Worm (Caenorhabditis elegans) whole organism, L4/young adult: ENCODE data around the gene C18D4.6.

Source experiments
- W03F9.2 ChIP-seq: fragments of 150-350 bp; optimal IDR thresholded peaks from 2 replicates; lab custom pipeline; 2014; ENCODE audit warnings: missing biosample characterization, missing genetic modification characterization
- dao-5 ChIP-seq: sonication (generic microtip); optimal IDR thresholded peaks from 2 replicates; lab custom pipeline; 2016; ENCODE audit warnings: missing genotype, missing genetic modification characterization, moderate library complexity, missing compliant biosample characterization
- him-1 ChIP-seq: sonication (generic microtip); optimal IDR thresholded peaks from 2 replicates; lab custom pipeline; 2016; ENCODE audit warnings: missing genotype, missing genetic modification reagents, missing genetic modification characterization, missing compliant biosample characterization

The C18D4.6 gene

ce11 chrV:17539289-17539688 lies 1.1 kb upstream of the C18D4.6 start:
- TF ChIP-seq dao-5 (no peak), him-1 (tag; lab: Kevin White, UChicago) (no peak), W03F9.2 (tag; lab: Kevin White, UChicago) (no peak)

ce11 chrV:17533200-17533599 lies 5.0 kb downstream of the C18D4.6 start:
- no peak for TF ChIP-seq him-1 (tag; lab: Kevin White, UChicago)

- TF ChIP-seq him-1 (tag; lab: Kevin White, UChicago) (no peak), W03F9.2 (tag; lab: Kevin White, UChicago) (no peak), dao-5 (no peak)
Measured at ce11 chrV:17532686-17533085, 5.5 kb downstream of the C18D4.6 start, which contains the start of gene C18D4.3. Gene C18D4.3, minus strand, starts transcription at chrV:17532786.

ce11 chrV:17531410-17531809 lies 6.8 kb downstream of the C18D4.6 start, which contains the start of gene C18D4.4:
Gene C18D4.4, minus strand, starts transcription at chrV:17531510.
- TF ChIP-seq dao-5 (no peak), him-1 (tag; lab: Kevin White, UChicago) (no peak), W03F9.2 (tag; lab: Kevin White, UChicago) (no peak)

- TF ChIP-seq W03F9.2 (tag; lab: Kevin White, UChicago), result no peak
- no peak for TF ChIP-seq dao-5
- no peak for TF ChIP-seq him-1 (tag; lab: Kevin White, UChicago)
Measured at ce11 chrV:17530486-17530885, 7.7 kb downstream of the C18D4.6 start, which contains the start of gene C18D4.12. Gene C18D4.12, minus strand, starts transcription at chrV:17530586.

- TF ChIP-seq dao-5, result no peak
- TF ChIP-seq W03F9.2 (tag; lab: Kevin White, UChicago), result no peak
- no peak for TF ChIP-seq him-1 (tag; lab: Kevin White, UChicago)
Measured at ce11 chrV:17527729-17528128, 10.4 kb downstream of the C18D4.6 start, which contains the start of gene srz-90. Gene srz-90, plus strand, starts transcription at chrV:17528029.

- TF ChIP-seq W03F9.2 (tag; lab: Kevin White, UChicago) (no peak), him-1 (tag; lab: Kevin White, UChicago) (no peak), dao-5 (no peak)
Measured at ce11 chrV:17520735-17521134, 17.4 kb downstream of the C18D4.6 start, which contains the start of gene fbxa-136. Gene fbxa-136, plus strand, starts transcription at chrV:17521035.

ce11 chrV:17513831-17514230 lies 24.3 kb downstream of the C18D4.6 start:
- TF ChIP-seq him-1 (tag; lab: Kevin White, UChicago), result no peak
- TF ChIP-seq dao-5, result no peak
- TF ChIP-seq W03F9.2 (tag; lab: Kevin White, UChicago), result no peak

- no peak for TF ChIP-seq him-1 (tag; lab: Kevin White, UChicago)
- no peak for TF ChIP-seq dao-5
- no peak for TF ChIP-seq W03F9.2 (tag; lab: Kevin White, UChicago)
Measured at ce11 chrV:17512763-17513162, 25.4 kb downstream of the C18D4.6 start.

- TF ChIP-seq dao-5 (no peak), W03F9.2 (tag; lab: Kevin White, UChicago) (no peak), him-1 (tag; lab: Kevin White, UChicago) (no peak)
Measured at ce11 chrV:17508493-17508892, 29.7 kb downstream of the C18D4.6 start, which contains the start of gene srw-32. Gene srw-32, plus strand, starts transcription at chrV:17508793.

ce11 chrV:17506289-17506688 lies 31.9 kb downstream of the C18D4.6 start, which contains the start of gene srw-31:
Gene srw-31, plus strand, starts transcription at chrV:17506589.
- TF ChIP-seq W03F9.2 (tag; lab: Kevin White, UChicago) (no peak), him-1 (tag; lab: Kevin White, UChicago) (no peak), dao-5 (no peak)

ce11 chrV:17500055-17500454 lies 38.1 kb downstream of the C18D4.6 start:
- TF ChIP-seq W03F9.2 (tag; lab: Kevin White, UChicago), result no peak
- no peak for TF ChIP-seq dao-5
- TF ChIP-seq him-1 (tag; lab: Kevin White, UChicago), result no peak

ce11 chrV:17496071-17496470 lies 42.1 kb downstream of the C18D4.6 start, which contains the start of gene srh-118:
Gene srh-118, minus strand, starts transcription at chrV:17496171.
- TF ChIP-seq him-1 (tag; lab: Kevin White, UChicago) (no peak), dao-5 (no peak)

- TF ChIP-seq W03F9.2 (tag; lab: Kevin White, UChicago) (no peak), him-1 (tag; lab: Kevin White, UChicago) (no peak), dao-5 (no peak)
Measured at ce11 chrV:17493732-17494131, 44.4 kb downstream of the C18D4.6 start, which contains the start of gene fbxa-102. Gene fbxa-102, minus strand, starts transcription at chrV:17493832.

ce11 chrV:17486034-17486433 lies 52.1 kb downstream of the C18D4.6 start, which contains the start of gene scl-24:
Gene scl-24, plus strand, starts transcription at chrV:17486334.
- no peak for TF ChIP-seq him-1 (tag; lab: Kevin White, UChicago)
- TF ChIP-seq dao-5, result no peak
- TF ChIP-seq W03F9.2 (tag; lab: Kevin White, UChicago), result no peak
